Worm (Caenorhabditis elegans) whole organism, L2 larva: ENCODE data around the gene W02F12.8.

ENCODE experiments used
- C34F6.9 ChIP-seq: fragments of 150-350 bp; optimal IDR thresholded peaks from 2 replicates; lab custom pipeline; 2014; ENCODE audit warnings: missing biosample characterization, missing genetic modification characterization
- F13H6.1 ChIP-seq: sonication (generic microtip); optimal IDR thresholded peaks from 2 replicates; lab custom pipeline; 2016; ENCODE audit warnings: missing genetic modification characterization, missing compliant biosample characterization
- R02D3.7 ChIP-seq: fragments of 150-350 bp; optimal IDR thresholded peaks from 2 replicates; lab custom pipeline; 2014; ENCODE audit warnings: missing biosample characterization, missing genetic modification characterization
- ZK546.5 ChIP-seq: sonication (generic microtip); optimal IDR thresholded peaks from 2 replicates; lab custom pipeline; 2017; ENCODE audit warnings: missing biosample characterization, missing genetic modification characterization
- aly-2 ChIP-seq: fragments of 150-350 bp; optimal IDR thresholded peaks from 2 replicates; lab custom pipeline; 2014; ENCODE audit warnings: missing biosample characterization, missing genetic modification characterization
- ama-1 ChIP-seq: fragments of 150-350 bp; optimal IDR thresholded peaks from 2 replicates; lab custom pipeline; 2018; ENCODE audit warnings: inconsistent platforms
- blmp-1 ChIP-seq: sonication (generic microtip); optimal IDR thresholded peaks from 2 replicates; lab custom pipeline; 2017; ENCODE audit warnings: missing genetic modification characterization, mild to moderate bottlenecking, missing compliant biosample characterization, antibody characterized with exemption, moderate library complexity; ENCODE audit not compliant: insufficient read depth
- ceh-16 ChIP-seq: fragments of 150-350 bp; optimal IDR thresholded peaks from 2 replicates; lab custom pipeline; 2014; ENCODE audit warnings: missing biosample characterization, missing genetic modification characterization
- ceh-82 ChIP-seq: fragments of 150-350 bp; optimal IDR thresholded peaks from 2 replicates; lab custom pipeline; 2014; ENCODE audit warnings: missing biosample characterization, missing genetic modification characterization
- crh-2 ChIP-seq: sonication (generic microtip); optimal IDR thresholded peaks from 2 replicates; lab custom pipeline; 2017; ENCODE audit warnings: missing biosample characterization, missing genetic modification characterization
- dmd-4 ChIP-seq: sonication (generic microtip); optimal IDR thresholded peaks from 2 replicates; lab custom pipeline; 2017; ENCODE audit warnings: missing biosample characterization, missing genetic modification characterization
- elt-1 ChIP-seq: fragments of 150-350 bp; optimal IDR thresholded peaks from 2 replicates; lab custom pipeline; 2014; ENCODE audit warnings: missing biosample characterization, missing genetic modification characterization
- fos-1 ChIP-seq: fragments of 150-350 bp; optimal IDR thresholded peaks from 2 replicates; lab custom pipeline; 2014; ENCODE audit warnings: missing biosample characterization, missing genetic modification characterization
- gmeb-1 ChIP-seq: fragments of 150-350 bp; optimal IDR thresholded peaks from 2 replicates; lab custom pipeline; 2014; ENCODE audit warnings: missing biosample characterization, missing genetic modification characterization
- lin-11 ChIP-seq: fragments of 150-350 bp; sonication (generic microtip); optimal IDR thresholded peaks from 2 replicates; lab custom pipeline; 2014; ENCODE audit warnings: missing biosample characterization, missing genetic modification characterization, inconsistent platforms, mixed read lengths
- lin-39 ChIP-seq: fragments of 150-350 bp; optimal IDR thresholded peaks from 2 replicates; lab custom pipeline; 2014; ENCODE audit warnings: missing biosample characterization, missing genetic modification reagents, missing genetic modification characterization
- mab-5 ChIP-seq: fragments of 150-350 bp; optimal IDR thresholded peaks from 2 replicates; lab custom pipeline; 2014; ENCODE audit warnings: missing biosample characterization, missing genetic modification characterization
- nhr-10 ChIP-seq: sonication (generic microtip); optimal IDR thresholded peaks from 2 replicates; lab custom pipeline; 2017; ENCODE audit warnings: missing biosample characterization, missing genetic modification characterization
- nhr-11 ChIP-seq: fragments of 150-350 bp; optimal IDR thresholded peaks from 2 replicates; lab custom pipeline; 2014; ENCODE audit warnings: missing biosample characterization, missing genetic modification characterization
- nhr-23 ChIP-seq: fragments of 150-350 bp; optimal IDR thresholded peaks from 2 replicates; lab custom pipeline; 2014; ENCODE audit warnings: missing biosample characterization, missing genetic modification reagents, missing genetic modification characterization
- nhr-237 ChIP-seq: fragments of 150-350 bp; optimal IDR thresholded peaks from 2 replicates; lab custom pipeline; 2014; ENCODE audit warnings: missing biosample characterization, missing genetic modification characterization
- nhr-25 ChIP-seq: fragments of 150-350 bp; sonication (generic microtip); optimal IDR thresholded peaks from 3 replicates; lab custom pipeline; 2014; ENCODE audit warnings: missing biosample characterization, missing genetic modification characterization
- peb-1 ChIP-seq: fragments of 150-350 bp; optimal IDR thresholded peaks from 2 replicates; lab custom pipeline; 2014; ENCODE audit warnings: missing biosample characterization, missing genetic modification characterization
- sem-4 ChIP-seq: fragments of 150-350 bp; optimal IDR thresholded peaks from 2 replicates; lab custom pipeline; 2014; ENCODE audit warnings: missing biosample characterization, missing genetic modification reagents, missing genetic modification characterization
- skn-1 ChIP-seq: sonication (generic microtip); optimal IDR thresholded peaks from 2 replicates; lab custom pipeline; 2017; ENCODE audit warnings: missing biosample characterization, missing genetic modification characterization
- sma-3 ChIP-seq: sonication (generic microtip); optimal IDR thresholded peaks from 2 replicates; lab custom pipeline; 2016; ENCODE audit warnings: missing genetic modification reagents, missing genetic modification characterization, missing compliant biosample characterization
- sma-9 ChIP-seq, 2 experiments: fragments of 150-350 bp in 1 of 2; sonication (generic microtip) in 1 of 2; optimal IDR thresholded peaks; 2 replicates each; lab custom pipeline; 2014 to 2016; ENCODE audit warnings: missing genetic modification characterization in 2 of 2, mild to moderate bottlenecking in 1 of 2, missing biosample characterization in 1 of 2, missing compliant biosample characterization in 1 of 2, missing genetic modification reagents in 1 of 2, moderate library complexity in 1 of 2
- unc-62 ChIP-seq: fragments of 150-350 bp; optimal IDR thresholded peaks from 2 replicates; lab custom pipeline; 2014; ENCODE audit warnings: missing biosample characterization, missing genetic modification reagents, missing genetic modification characterization
- zag-1 ChIP-seq: fragments of 150-350 bp; optimal IDR thresholded peaks from 2 replicates; lab custom pipeline; 2014; ENCODE audit warnings: missing biosample characterization, missing genetic modification characterization
- ztf-1 ChIP-seq: fragments of 200-800 bp; sonication (Bioruptor generic); conservative IDR thresholded peaks from 2 replicates; pipeline ENCODE4 v1.3.6; 2022; ENCODE audit warnings: missing genetic modification characterization, missing compliant biosample characterization
- ztf-4 ChIP-seq: fragments of 150-350 bp; optimal IDR thresholded peaks from 2 replicates; lab custom pipeline; 2014; ENCODE audit warnings: missing biosample characterization, missing genetic modification characterization

Gene W02F12.8

DNA sequence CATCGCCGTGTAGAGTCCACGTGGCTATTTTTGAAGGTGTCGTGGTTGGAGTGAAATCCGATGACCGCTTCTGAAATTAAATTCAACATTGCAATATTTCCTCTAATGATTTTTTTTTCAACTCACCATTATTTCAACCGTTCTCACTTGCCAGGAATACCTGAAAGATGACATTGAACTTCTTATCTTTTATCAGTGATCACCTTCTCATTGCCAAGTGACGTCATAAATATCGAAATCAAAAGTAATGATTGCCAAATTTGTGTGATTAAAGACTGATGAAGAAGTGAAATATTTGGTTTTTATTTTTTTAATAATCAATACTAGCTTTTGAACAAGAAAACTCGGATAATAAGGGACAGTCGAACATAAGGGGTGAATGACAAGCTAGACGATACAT lies 12.2 kb upstream of the W02F12.8 start, which contains the start of gene W02F12.4:
TSS of gene W02F12.4 (minus strand) at position 164 of the 400 bp plus-strand sequence.
- TF ChIP-seq sma-9 (GFP tag; optimal IDR thresholded peaks at IDR 0.05; lab: Kevin White, UChicago), result peak; percentile 72
- no peak for TF ChIP-seq sma-9 (tag; optimal IDR thresholded peaks at IDR 0.05; lab: Kevin White, UChicago)
- TF ChIP-seq unc-62 (GFP tag; lab: Kevin White, UChicago), result no peak
- TF ChIP-seq lin-11 (tag; lab: Kevin White, UChicago), result no peak
- no peak for TF ChIP-seq nhr-237
- TF ChIP-seq nhr-25 (tag; lab: Kevin White, UChicago), result peak; percentile 7
- peak; percentile 65 for TF ChIP-seq skn-1 (tag; lab: Kevin White, UChicago)
- TF ChIP-seq blmp-1 (tag; lab: Kevin White, UChicago), result peak; percentile 53
- TF ChIP-seq sma-3 (GFP tag; lab: Kevin White, UChicago), result peak; percentile 52
- no peak for TF ChIP-seq mab-5
- peak; percentile 91 for TF ChIP-seq fos-1 (tag; lab: Kevin White, UChicago)
- TF ChIP-seq crh-2 (tag; lab: Kevin White, UChicago), result peak; percentile 67
- TF ChIP-seq ztf-4, result no peak

DNA sequence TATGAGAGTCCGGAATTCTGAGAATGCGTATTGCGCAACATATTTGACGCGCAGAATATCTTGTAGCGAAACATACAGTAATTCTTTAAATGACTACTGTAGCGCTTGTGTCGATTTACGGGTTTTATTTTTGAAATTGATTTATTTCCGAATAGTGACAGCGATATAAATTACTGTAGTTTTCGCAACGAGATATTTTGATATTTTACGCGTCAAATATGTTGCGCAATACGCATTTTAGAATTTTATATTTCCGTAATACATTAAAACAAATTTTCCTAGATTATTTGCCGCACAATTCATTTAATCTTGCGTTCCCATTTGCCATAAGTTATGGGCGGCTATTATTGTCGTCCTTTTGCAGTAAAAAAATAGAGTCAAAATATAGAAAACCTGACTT lies 10.8 kb upstream of the W02F12.8 start:
- TF ChIP-seq dmd-4 (tag; lab: Kevin White, UChicago), result no peak

DNA sequence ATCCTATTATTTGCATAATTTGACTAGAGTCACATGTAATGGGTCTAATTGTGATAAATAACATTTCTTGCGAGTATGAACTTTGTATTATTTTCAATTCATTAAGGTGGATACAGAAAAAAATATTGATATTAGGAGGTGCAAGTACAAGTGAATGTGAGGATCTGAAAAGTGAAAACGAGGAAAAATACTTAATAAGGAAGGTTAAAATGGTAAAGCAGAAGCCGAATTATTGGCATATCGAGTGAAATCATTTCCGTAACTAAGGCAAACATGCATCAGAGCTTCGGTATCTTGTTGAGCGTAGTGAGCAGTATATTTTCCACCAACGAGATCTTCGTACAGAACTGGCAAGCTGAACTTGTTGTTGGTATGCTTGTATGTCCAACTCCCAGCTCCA lies 9.9 kb upstream of the W02F12.8 start:
- no peak for TF ChIP-seq sem-4 (tag; lab: Kevin White, UChicago)
- TF ChIP-seq R02D3.7 (tag; lab: Kevin White, UChicago), result no peak
- no peak for TF ChIP-seq sma-9 (GFP tag; optimal IDR thresholded peaks at IDR 0.05; lab: Kevin White, UChicago)
- no peak for TF ChIP-seq sma-9 (tag; optimal IDR thresholded peaks at IDR 0.05; lab: Kevin White, UChicago)
- no peak for TF ChIP-seq aly-2 (tag; lab: Kevin White, UChicago)

DNA sequence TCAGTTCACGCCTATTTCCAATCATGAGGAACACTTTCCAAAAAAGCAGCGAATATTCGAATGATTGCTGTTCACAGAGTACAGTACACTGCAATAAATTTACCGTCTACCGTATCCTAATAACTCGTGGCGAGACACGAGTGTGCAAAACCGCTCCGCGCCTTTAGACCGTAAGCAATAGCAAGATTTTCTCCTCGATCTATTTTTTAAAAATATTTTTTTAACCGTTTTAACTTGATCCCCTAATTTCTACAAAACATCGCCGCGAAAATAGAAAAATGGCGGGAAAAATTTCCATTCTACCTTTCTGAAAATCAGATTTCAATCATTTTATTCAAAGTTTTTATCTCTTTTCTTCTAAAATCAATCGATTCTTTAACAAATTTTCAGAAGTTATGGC lies 8.1 kb upstream of the W02F12.8 start, which contains the start of gene era-1:
TSS of gene era-1 (plus strand) at position 366 of the 400 bp plus-strand sequence.
- TF ChIP-seq lin-39 (tag; lab: Kevin White, UChicago), result no peak
- TF ChIP-seq dmd-4 (tag; lab: Kevin White, UChicago), result no peak
- no peak for TF ChIP-seq gmeb-1 (tag; lab: Kevin White, UChicago)
- no peak for TF ChIP-seq R02D3.7 (tag; lab: Kevin White, UChicago)
- no peak for TF ChIP-seq elt-1
- no peak for TF ChIP-seq zag-1 (tag; lab: Kevin White, UChicago)
- no peak for TF ChIP-seq nhr-10 (tag; lab: Kevin White, UChicago)
- TF ChIP-seq sma-9 (GFP tag; optimal IDR thresholded peaks at IDR 0.05; lab: Kevin White, UChicago), result no peak
- TF ChIP-seq sma-9 (tag; optimal IDR thresholded peaks at IDR 0.05; lab: Kevin White, UChicago), result no peak
- TF ChIP-seq nhr-11 (tag; lab: Kevin White, UChicago), result no peak
- no peak for TF ChIP-seq ceh-16 (tag; lab: Kevin White, UChicago)
- TF ChIP-seq unc-62 (GFP tag; lab: Kevin White, UChicago), result no peak
- no peak for TF ChIP-seq nhr-237
- no peak for TF ChIP-seq ztf-1 (GFP tag; lab: Robert Waterston, UW)
- no peak for TF ChIP-seq lin-11 (tag; lab: Kevin White, UChicago)
- no peak for TF ChIP-seq ZK546.5 (tag; lab: Kevin White, UChicago)
- TF ChIP-seq ceh-82 (tag; lab: Kevin White, UChicago), result no peak
- TF ChIP-seq nhr-23 (tag; lab: Kevin White, UChicago), result no peak

DNA sequence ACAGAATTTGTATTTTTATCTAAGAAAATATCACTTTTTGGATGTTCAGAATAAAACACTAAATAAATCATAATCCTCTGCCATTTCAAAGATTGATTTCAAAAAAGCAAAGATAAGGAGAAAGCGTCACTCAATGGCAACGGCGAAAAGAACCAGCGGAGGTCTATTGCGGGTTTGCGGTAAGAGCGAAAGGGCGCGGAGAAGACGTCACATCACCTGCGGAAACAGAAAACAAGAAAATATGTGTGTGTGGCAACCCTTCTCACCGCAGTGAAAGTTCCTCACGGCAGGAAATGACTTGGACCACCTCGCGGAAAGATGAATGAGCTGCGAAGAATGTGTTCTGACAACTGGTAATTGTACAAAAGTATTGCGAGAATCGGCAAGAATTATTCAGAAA lies 5.3 kb upstream of the W02F12.8 start:
- TF ChIP-seq blmp-1 (tag; lab: Kevin White, UChicago) (peak; percentile 50), C34F6.9 (no peak)
- TF ChIP-seq, all 48 proteins: peak for 1

DNA sequence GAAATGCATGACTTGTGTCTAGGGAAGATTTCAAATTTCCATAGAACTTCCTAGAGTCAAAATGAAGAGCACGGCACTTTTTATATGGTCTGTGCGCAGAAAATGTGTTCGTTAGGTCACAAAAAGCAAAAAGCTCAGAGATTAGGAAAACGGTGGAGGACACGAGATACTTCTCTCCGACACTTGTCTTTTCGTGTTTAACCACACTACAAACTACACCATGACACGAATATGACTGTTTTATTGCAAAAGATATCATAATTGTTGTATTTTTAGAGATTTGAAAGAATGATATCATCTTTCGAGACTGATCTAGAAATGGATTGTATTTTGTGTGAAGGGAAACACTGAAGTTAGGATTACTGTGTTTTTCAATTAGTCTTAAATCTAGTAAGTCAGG lies 4.5 kb upstream of the W02F12.8 start:
- no peak for TF ChIP-seq lin-39 (tag; lab: Kevin White, UChicago)
- no peak for TF ChIP-seq sem-4 (tag; lab: Kevin White, UChicago)
- no peak for TF ChIP-seq blmp-1 (tag; lab: Kevin White, UChicago)
- TF ChIP-seq zag-1 (tag; lab: Kevin White, UChicago), result no peak

DNA sequence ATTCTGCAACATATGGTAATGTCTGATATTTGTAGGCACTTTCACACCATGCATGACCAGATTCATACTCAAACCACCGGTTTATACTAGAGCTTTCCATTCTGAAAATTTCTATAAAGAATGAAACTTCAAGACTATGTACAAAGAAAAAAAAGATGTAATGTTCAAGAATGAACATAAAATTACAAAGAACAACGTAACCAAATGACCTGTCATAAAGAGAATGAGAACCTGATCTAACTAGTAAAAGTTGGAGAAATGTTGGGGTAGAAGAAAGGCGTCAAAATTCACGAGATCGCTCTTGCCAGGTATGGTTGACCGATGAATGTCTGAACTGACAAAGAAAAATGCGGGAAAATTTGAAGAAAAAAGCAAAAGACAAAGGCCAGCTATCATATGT lies 3.0 kb upstream of the W02F12.8 start, which contains the start of gene W02F12.2:
TSS of gene W02F12.2 (minus strand) at position 101 of the 400 bp plus-strand sequence.
- TF ChIP-seq elt-1 (no peak), dmd-4 (tag; lab: Kevin White, UChicago) (no peak), blmp-1 (tag; lab: Kevin White, UChicago) (no peak), F13H6.1 (tag; lab: Kevin White, UChicago) (no peak), mab-5 (no peak), ama-1 (no peak), nhr-11 (tag; lab: Kevin White, UChicago) (no peak), peb-1 (tag; lab: Kevin White, UChicago) (no peak), ztf-4 (no peak)
